Worm (Caenorhabditis elegans) whole organism, L4 larva: ENCODE measurements around the gene C54D10.3.
A peak's percentile ranks its signal among the peaks of the same experiment; 100 is the strongest.

Experiments
- F44E2.7 ChIP-seq: fragments of 200-800 bp; sonication (Bioruptor generic); IDR thresholded peaks from 2 replicates; pipeline ENCODE4 v2.1.2; 2022; ENCODE audit warnings: missing genetic modification characterization, missing compliant biosample characterization
- T20F7.1 ChIP-seq: fragments of 200-800 bp; sonication (Bioruptor generic); optimal IDR thresholded peaks from 2 replicates; lab custom pipeline; 2018; ENCODE audit warnings: mild to moderate bottlenecking, missing genetic modification characterization, missing compliant biosample characterization
- Y48G9A.11 ChIP-seq: fragments of 200-800 bp; sonication (Bioruptor generic); IDR thresholded peaks from 2 replicates; pipeline ENCODE4 v1.3.6; 2022; ENCODE audit warnings: missing genetic modification reagents, missing genetic modification characterization, missing compliant biosample characterization
- Y75B8A.6 ChIP-seq: fragments of 200-800 bp; sonication (Bioruptor generic); IDR thresholded peaks from 2 replicates; pipeline ENCODE4 v1.3.6; 2022; ENCODE audit warnings: missing genetic modification reagents, missing genetic modification characterization, missing compliant biosample characterization
- ceh-20 ChIP-seq: fragments of 200-800 bp; sonication (Bioruptor generic); IDR thresholded peaks from 2 replicates; pipeline ENCODE4 v1.3.6; 2022; ENCODE audit warnings: missing genetic modification reagents, missing genetic modification characterization, missing compliant biosample characterization
- ceh-32 ChIP-seq: sonication (generic microtip); optimal IDR thresholded peaks from 2 replicates; lab custom pipeline; 2016; ENCODE audit warnings: mild to moderate bottlenecking, missing genetic modification characterization, missing compliant biosample characterization; ENCODE audit not compliant: poor library complexity
- cey-2 ChIP-seq: sonication (generic microtip); optimal IDR thresholded peaks from 3 replicates; lab custom pipeline; 2017; ENCODE audit warnings: missing genetic modification characterization, mild to moderate bottlenecking, missing compliant biosample characterization, antibody characterized with exemption, borderline replicate concordance; ENCODE audit not compliant: insufficient read depth
- ctbp-1 ChIP-seq: fragments of 200-800 bp; sonication (Bioruptor generic); IDR thresholded peaks from 2 replicates; pipeline ENCODE4 v1.3.6; 2022; ENCODE audit warnings: missing genetic modification reagents, missing genetic modification characterization, missing compliant biosample characterization
- daf-12 ChIP-seq: fragments of 150-350 bp; optimal IDR thresholded peaks from 2 replicates; lab custom pipeline; 2014; ENCODE audit warnings: missing biosample characterization, missing genetic modification reagents, missing genetic modification characterization
- daf-16 ChIP-seq, 3 experiments: sonication (generic microtip); optimal IDR thresholded peaks; 2 replicates each; lab custom pipeline; 2016 to 2017; ENCODE audit warnings: missing genetic modification characterization in 3 of 3, missing genetic modification reagents in 3 of 3, mild to moderate bottlenecking in 2 of 3, missing compliant biosample characterization in 2 of 3, missing biosample characterization in 1 of 3, moderate library complexity in 1 of 3
- dmd-8 ChIP-seq: fragments of 200-800 bp; sonication (Bioruptor generic); IDR thresholded peaks from 2 replicates; pipeline ENCODE4 v1.3.6; 2022; ENCODE audit warnings: missing genetic modification characterization, missing compliant biosample characterization
- dpl-1 ChIP-seq: fragments of 150-350 bp; optimal IDR thresholded peaks from 2 replicates; lab custom pipeline; 2014; ENCODE audit warnings: missing biosample characterization, missing genetic modification reagents, missing genetic modification characterization
- duxl-1 ChIP-seq: sonication (generic microtip); optimal IDR thresholded peaks from 2 replicates; lab custom pipeline; 2016; ENCODE audit warnings: mild to moderate bottlenecking, missing genetic modification characterization, moderate library complexity, missing compliant biosample characterization; ENCODE audit not compliant: poor library complexity
- dve-1 ChIP-seq: sonication (generic microtip); optimal IDR thresholded peaks from 2 replicates; lab custom pipeline; 2017; ENCODE audit warnings: antibody characterized with exemption, mild to moderate bottlenecking, missing genetic modification characterization, missing compliant biosample characterization; ENCODE audit not compliant: insufficient read depth
- egl-43 ChIP-seq: fragments of 200-800 bp; sonication (Bioruptor generic); IDR thresholded peaks from 2 replicates; pipeline ENCODE4 v1.3.6; 2022; ENCODE audit warnings: missing genetic modification reagents, missing genetic modification characterization, missing compliant biosample characterization
- fkh-10 ChIP-seq: fragments of 150-350 bp; optimal IDR thresholded peaks from 2 replicates; lab custom pipeline; 2014; ENCODE audit warnings: missing biosample characterization, missing genetic modification reagents, missing genetic modification characterization
- hif-1 ChIP-seq, 2 experiments: sonication (generic microtip); optimal IDR thresholded peaks; 2 replicates each; lab custom pipeline; 2016 to 2017; ENCODE audit warnings: missing compliant biosample characterization in 2 of 2, missing genetic modification characterization in 2 of 2, missing genetic modification reagents in 2 of 2, missing genotype in 2 of 2, mild to moderate bottlenecking in 1 of 2
- hlh-11 ChIP-seq: fragments of 200-800 bp; sonication (Bioruptor generic); optimal IDR thresholded peaks from 2 replicates; lab custom pipeline; 2018; ENCODE audit warnings: mild to moderate bottlenecking, missing genetic modification characterization, missing compliant biosample characterization
- hlh-30 ChIP-seq: sonication (generic microtip); optimal IDR thresholded peaks from 2 replicates; lab custom pipeline; 2017; ENCODE audit warnings: antibody characterized with exemption, mild to moderate bottlenecking, missing genetic modification characterization, missing compliant biosample characterization; ENCODE audit not compliant: insufficient read depth
- hmg-1.1 ChIP-seq: fragments of 200-800 bp; sonication (Bioruptor generic); IDR thresholded peaks from 2 replicates; pipeline ENCODE4 v1.3.6; 2022; ENCODE audit warnings: missing genetic modification reagents, missing genetic modification characterization, missing compliant biosample characterization
- lin-13 ChIP-seq: fragments of 150-350 bp; optimal IDR thresholded peaks from 2 replicates; lab custom pipeline; 2014; ENCODE audit warnings: missing biosample characterization, missing genetic modification reagents, missing genetic modification characterization
- lin-39 ChIP-seq: fragments of 150-350 bp; optimal IDR thresholded peaks from 2 replicates; lab custom pipeline; 2014; ENCODE audit warnings: missing biosample characterization, missing genetic modification reagents, missing genetic modification characterization
- madf-9 ChIP-seq: fragments of 200-800 bp; sonication (Bioruptor generic); conservative IDR thresholded peaks from 2 replicates; pipeline ENCODE4 v1.3.6; 2022; ENCODE audit warnings: missing genetic modification reagents, missing genetic modification characterization, missing compliant biosample characterization
- mdl-1 ChIP-seq, 2 experiments: fragments of 150-350 bp in 1 of 2; sonication (generic microtip) in 1 of 2; optimal IDR thresholded peaks; 2 replicates each; lab custom pipeline; 2014 to 2017; ENCODE audit warnings: missing biosample characterization in 2 of 2, missing genetic modification characterization in 2 of 2
- mes-2 ChIP-seq: sonication (generic microtip); optimal IDR thresholded peaks from 2 replicates; lab custom pipeline; 2016; ENCODE audit warnings: missing genotype, mild to moderate bottlenecking, missing genetic modification characterization, missing compliant biosample characterization; ENCODE audit not compliant: poor library complexity, severe bottlenecking
- mxl-2 ChIP-seq: fragments of 200-800 bp; sonication (Bioruptor generic); conservative IDR thresholded peaks from 2 replicates; pipeline ENCODE4 v1.3.6; 2022; ENCODE audit warnings: missing genetic modification reagents, missing genetic modification characterization, missing compliant biosample characterization
- mxl-3 ChIP-seq: fragments of 200-800 bp; sonication (Bioruptor generic); optimal IDR thresholded peaks from 2 replicates; lab custom pipeline; 2018; ENCODE audit warnings: mild to moderate bottlenecking, missing genetic modification characterization, missing compliant biosample characterization
- nhr-11 ChIP-seq: fragments of 150-350 bp; optimal IDR thresholded peaks from 2 replicates; lab custom pipeline; 2014; ENCODE audit warnings: missing biosample characterization, missing genetic modification characterization
- nhr-28 ChIP-seq: fragments of 150-350 bp; optimal IDR thresholded peaks from 2 replicates; lab custom pipeline; 2014; ENCODE audit warnings: missing biosample characterization, missing genetic modification characterization
- nhr-48 ChIP-seq: sonication (generic microtip); optimal IDR thresholded peaks from 2 replicates; lab custom pipeline; 2016; ENCODE audit warnings: mild to moderate bottlenecking, missing genetic modification characterization, missing compliant biosample characterization
- nhr-6 ChIP-seq: fragments of 150-350 bp; optimal IDR thresholded peaks from 2 replicates; lab custom pipeline; 2014; ENCODE audit warnings: missing biosample characterization, missing genetic modification characterization
- pha-4 ChIP-seq, 2 experiments: fragments of 150-350 bp in 1 of 2; fragments of 200-800 bp in 1 of 2; sonication (Bioruptor generic) in 1 of 2; IDR thresholded peaks in 1 of 2; optimal IDR thresholded peaks in 1 of 2; 2 replicates each; pipeline versions ENCODE4 v1.3.6 to Lab custom; 2014 to 2022; ENCODE audit warnings: missing genetic modification characterization in 2 of 2, missing genetic modification reagents in 2 of 2, missing biosample characterization in 1 of 2, missing compliant biosample characterization in 1 of 2
- php-3 ChIP-seq: fragments of 200-800 bp; sonication (Bioruptor generic); IDR thresholded peaks from 2 replicates; pipeline ENCODE4 v1.3.6; 2022; ENCODE audit warnings: missing genetic modification reagents, missing genetic modification characterization, missing compliant biosample characterization
- set-16 ChIP-seq: fragments of 200-800 bp; sonication (Bioruptor generic); IDR thresholded peaks from 2 replicates; pipeline ENCODE4 v1.3.6; 2022; ENCODE audit warnings: missing genetic modification reagents, missing genetic modification characterization, missing compliant biosample characterization
- skn-1 ChIP-seq: fragments of 150-350 bp; optimal IDR thresholded peaks from 2 replicates; lab custom pipeline; 2014; ENCODE audit warnings: missing biosample characterization, missing genetic modification characterization
- spr-1 ChIP-seq: sonication (generic microtip); optimal IDR thresholded peaks from 2 replicates; lab custom pipeline; 2016; ENCODE audit warnings: mild to moderate bottlenecking, missing genetic modification characterization, missing compliant biosample characterization
- tag-97 ChIP-seq: fragments of 200-800 bp; sonication (Bioruptor generic); IDR thresholded peaks from 2 replicates; pipeline ENCODE4 v1.3.6; 2022; ENCODE audit warnings: missing genetic modification characterization, missing compliant biosample characterization
- unc-39 ChIP-seq: sonication (generic microtip); optimal IDR thresholded peaks from 2 replicates; lab custom pipeline; 2017; ENCODE audit warnings: missing biosample characterization, missing genetic modification characterization
- unc-62 ChIP-seq, 3 experiments: fragments of 150-350 bp in 1 of 3; sonication (generic microtip); optimal IDR thresholded peaks in 2 of 3; peaks in 1 of 3; 1 replicate in 1 of 3; 2 replicates in 2 of 3; lab custom pipeline; 2014 to 2017; ENCODE audit warnings: missing biosample characterization in 3 of 3, missing genetic modification characterization in 3 of 3, missing genetic modification reagents in 3 of 3, missing genotype in 1 of 3
- vab-7 ChIP-seq: fragments of 200-800 bp; sonication (Bioruptor generic); IDR thresholded peaks from 2 replicates; pipeline ENCODE4 v1.3.6; 2022; ENCODE audit warnings: missing genetic modification reagents, missing genetic modification characterization, missing compliant biosample characterization
- zag-1 ChIP-seq: fragments of 150-350 bp; optimal IDR thresholded peaks from 2 replicates; lab custom pipeline; 2014; ENCODE audit warnings: missing biosample characterization, missing genetic modification characterization
- zip-2 ChIP-seq: fragments of 150-350 bp; optimal IDR thresholded peaks from 2 replicates; lab custom pipeline; 2014; ENCODE audit warnings: missing biosample characterization, missing genetic modification characterization

C54D10.3 gene

ce11 chrV:12460583-12460982 lies 42.2 kb downstream of the C54D10.3 start (continued):
- TF ChIP-seq dpl-1 (GFP tag; lab: Kevin White, UChicago) (no peak), cey-2 (tag; lab: Kevin White, UChicago) (no peak), mdl-1 (tag; optimal IDR thresholded peaks at IDR 0.05; lab: Kevin White, UChicago) (peak in 1 of 2 experiments; percentile 32)

- TF ChIP-seq dve-1 (peak; percentile 19), hmg-1.1 (GFP tag; lab: Robert Waterston, UW) (0 out of 2 replicates have a peak, but pooled peaks have one; percentile 21), nhr-28 (tag; lab: Kevin White, UChicago) (no peak), nhr-6 (tag; lab: Kevin White, UChicago) (peak; percentile 11), mes-2 (peak; percentile 50), daf-12 (tag; lab: Kevin White, UChicago) (no peak), zip-2 (tag; lab: Kevin White, UChicago) (no peak), madf-9 (GFP tag; lab: Robert Waterston, UW) (no peak), Y48G9A.11 (GFP tag; lab: Robert Waterston, UW) (no peak), hlh-30 (tag; lab: Kevin White, UChicago) (peak; percentile 11)
Observed at ce11 chrV:12462908-12463307, 44.5 kb downstream of the C54D10.3 start, which contains the start of gene egl-10. egl-10 (minus strand) TSS chrV:12463008.

ce11 chrV:12465399-12465798 lies 47.0 kb downstream of the C54D10.3 start:
- TF ChIP-seq F44E2.7 (GFP tag; lab: Robert Waterston, UW): no peak
- peak; percentile 14 for TF ChIP-seq zag-1 (tag; lab: Kevin White, UChicago)
- TF ChIP-seq hif-1 (tag; optimal IDR thresholded peaks at IDR 0.05; lab: Kevin White, UChicago): peak in 1 of 2 experiments; percentile 61
- peak; percentile 40 for TF ChIP-seq mxl-3 (GFP tag; lab: Kevin White, UChicago)
- TF ChIP-seq vab-7 (GFP tag; lab: Robert Waterston, UW): 0 out of 2 replicates have a peak, but pooled peaks have one; percentile 38
- TF ChIP-seq hlh-30 (tag; lab: Kevin White, UChicago): peak; percentile 37
- TF ChIP-seq set-16: peak; percentile 95
- TF ChIP-seq ctbp-1 (GFP tag; lab: Robert Waterston, UW): peak; percentile 96
- TF ChIP-seq php-3 (GFP tag; lab: Robert Waterston, UW): no peak
- peak; percentile 50 for TF ChIP-seq nhr-6 (tag; lab: Kevin White, UChicago)
- peak; percentile 74 for TF ChIP-seq hlh-11 (tag; lab: Kevin White, UChicago)
- no peak for TF ChIP-seq duxl-1 (tag; lab: Kevin White, UChicago)
- TF ChIP-seq unc-62 (GFP tag; optimal IDR thresholded peaks at IDR 0.05 in 1 of 2; lab: Kevin White, UChicago): peak in 1 of 2 experiments; percentile 50
- TF ChIP-seq unc-62 (tag; optimal IDR thresholded peaks at IDR 0.05; lab: Kevin White, UChicago): no peak
- TF ChIP-seq lin-13 (GFP tag; lab: Kevin White, UChicago): no peak
- TF ChIP-seq Y75B8A.6 (GFP tag; lab: Robert Waterston, UW): 0 out of 2 replicates have a peak, but pooled peaks have one; percentile 29
- peak; percentile 46 for TF ChIP-seq nhr-48 (tag; lab: Kevin White, UChicago)
- TF ChIP-seq mdl-1 (tag; optimal IDR thresholded peaks at IDR 0.05; lab: Kevin White, UChicago): peak in 1 of 2 experiments; percentile 68
- 0 out of 2 replicates have a peak, but pooled peaks have one; percentile 36 for TF ChIP-seq dmd-8 (GFP tag; lab: Robert Waterston, UW)
- peak; percentile 85 for TF ChIP-seq ceh-20 (GFP tag; lab: Robert Waterston, UW)
- TF ChIP-seq daf-12 (tag; lab: Kevin White, UChicago): no peak
- TF ChIP-seq dpl-1 (GFP tag; lab: Kevin White, UChicago): peak; percentile 57
- TF ChIP-seq egl-43 (GFP tag; lab: Robert Waterston, UW): peak; percentile 71
- TF ChIP-seq ceh-32 (tag; lab: Kevin White, UChicago): peak; percentile 40
- peak; percentile 42 for TF ChIP-seq dve-1
- TF ChIP-seq spr-1 (tag; lab: Kevin White, UChicago): no peak
- peak; percentile 42 for TF ChIP-seq nhr-28 (tag; lab: Kevin White, UChicago)
- no peak for TF ChIP-seq tag-97
- TF ChIP-seq unc-39 (tag; lab: Kevin White, UChicago): no peak
- no peak for TF ChIP-seq lin-39
- TF ChIP-seq mxl-2 (GFP tag; lab: Robert Waterston, UW): no peak
- peak; percentile 34 for TF ChIP-seq T20F7.1 (GFP tag; lab: Kevin White, UChicago)
- peak in 1 of 2 experiments; percentile 83 for TF ChIP-seq daf-16 (GFP tag; optimal IDR thresholded peaks at IDR 0.05; lab: Kevin White, UChicago)
- TF ChIP-seq daf-16 (tag; optimal IDR thresholded peaks at IDR 0.05; lab: Kevin White, UChicago): no peak
- peak; percentile 94 for TF ChIP-seq fkh-10 (GFP tag; lab: Kevin White, UChicago)
- TF ChIP-seq nhr-11: peak; percentile 80
- peak; percentile 36; the same call in 1 of the 2 replicates for TF ChIP-seq pha-4 (GFP tag; IDR thresholded peaks at IDR 0.05; lab: Robert Waterston, UW)
- no peak for TF ChIP-seq pha-4 (tag; optimal IDR thresholded peaks at IDR 0.05; lab: Kevin White, UChicago)
- no peak for TF ChIP-seq skn-1 (tag; lab: Kevin White, UChicago)
